Fruit fly (Drosophila melanogaster) whole organism, embryonic: ENCODE measurements around the gene CG43319.

Experiments
- Abd-B ChIP-seq: fragments of 200-800 bp; sonication (Bioruptor generic); optimal IDR thresholded peaks from 2 replicates; lab custom pipeline; 2018; ENCODE audit warnings: missing biosample characterization, mild to moderate bottlenecking, missing genetic modification characterization, moderate library complexity
- BEAF-32 ChIP-seq: fragments of 200-800 bp; sonication (Bioruptor generic); optimal IDR thresholded peaks from 3 replicates; lab custom pipeline; 2017; ENCODE audit warnings: missing biosample characterization, missing genetic modification characterization, mild to moderate bottlenecking, moderate library complexity, missing genetic modification reagents
- CG10147 ChIP-seq: fragments of 200-800 bp; sonication (Bioruptor generic); optimal IDR thresholded peaks from 2 replicates; lab custom pipeline; 2019; ENCODE audit warnings: missing biosample characterization, mild to moderate bottlenecking, missing genetic modification characterization, moderate library complexity
- CG10209 ChIP-seq: fragments of 200-800 bp; sonication (Bioruptor generic); optimal IDR thresholded peaks from 3 replicates; lab custom pipeline; 2017; ENCODE audit warnings: missing biosample characterization, mild to moderate bottlenecking, missing genetic modification characterization, missing genetic modification reagents
- CG10959 ChIP-seq: fragments of 200-800 bp; sonication (Bioruptor generic); IDR thresholded peaks from 2 replicates; pipeline ENCODE4 v1.3.6; 2022; ENCODE audit warnings: missing biosample characterization, missing genetic modification characterization
- CG10979 ChIP-seq: fragments of 200-800 bp; sonication (Bioruptor generic); optimal IDR thresholded peaks from 2 replicates; lab custom pipeline; 2018; ENCODE audit warnings: missing biosample characterization, mild to moderate bottlenecking, missing genetic modification characterization, moderate library complexity
- CG15601 ChIP-seq: fragments of 200-800 bp; sonication (Bioruptor generic); optimal IDR thresholded peaks from 3 replicates; lab custom pipeline; 2019; ENCODE audit warnings: missing biosample characterization, mild to moderate bottlenecking, missing genetic modification characterization, moderate library complexity
- CG1647 ChIP-seq: fragments of 200-800 bp; sonication (Bioruptor generic); optimal IDR thresholded peaks from 3 replicates; lab custom pipeline; 2016; ENCODE audit warnings: missing biosample characterization, missing genetic modification characterization
- CG16779 ChIP-seq: fragments of 200-800 bp; sonication (Bioruptor generic); IDR thresholded peaks from 2 replicates; pipeline ENCODE4 v1.3.6; 2022; ENCODE audit warnings: missing biosample characterization, missing genetic modification characterization
- CG16815 ChIP-seq: fragments of 200-800 bp; sonication (Bioruptor generic); optimal IDR thresholded peaks from 3 replicates; lab custom pipeline; 2017; ENCODE audit warnings: missing biosample characterization, mild to moderate bottlenecking, missing genetic modification characterization
- CG16863 ChIP-seq: fragments of 200-800 bp; sonication (Bioruptor generic); optimal IDR thresholded peaks from 3 replicates; lab custom pipeline; 2016; ENCODE audit warnings: missing biosample characterization, missing genetic modification characterization
- CG18262 ChIP-seq: fragments of 200-800 bp; optimal IDR thresholded peaks from 3 replicates; lab custom pipeline; 2019; ENCODE audit warnings: missing biosample characterization, mild to moderate bottlenecking, missing genetic modification characterization, moderate library complexity
- CG2120 ChIP-seq: fragments of 200-800 bp; sonication (Bioruptor generic); optimal IDR thresholded peaks from 3 replicates; lab custom pipeline; 2016; ENCODE audit warnings: missing biosample characterization, missing genetic modification characterization
- CG30020 ChIP-seq: fragments of 200-800 bp; optimal IDR thresholded peaks from 2 replicates; lab custom pipeline; 2019; ENCODE audit warnings: missing biosample characterization, mild to moderate bottlenecking, missing genetic modification characterization, moderate library complexity
- CG30431 ChIP-seq: fragments of 200-800 bp; sonication (Bioruptor generic); optimal IDR thresholded peaks from 2 replicates; lab custom pipeline; 2017; ENCODE audit warnings: missing biosample characterization, missing genetic modification characterization
- CG33557 ChIP-seq: fragments of 200-800 bp; sonication (Bioruptor generic); optimal IDR thresholded peaks from 2 replicates; lab custom pipeline; 2019; ENCODE audit warnings: missing biosample characterization, mild to moderate bottlenecking, missing genetic modification characterization, moderate library complexity
- CG34376 ChIP-seq: fragments of 200-800 bp; sonication (Bioruptor generic); optimal IDR thresholded peaks from 2 replicates; lab custom pipeline; 2018; ENCODE audit warnings: missing biosample characterization, mild to moderate bottlenecking, missing genetic modification characterization
- CG4282 ChIP-seq: fragments of 200-800 bp; sonication (Bioruptor generic); optimal IDR thresholded peaks from 2 replicates; lab custom pipeline; 2016; ENCODE audit warnings: missing biosample characterization, missing genetic modification characterization
- CG4617 ChIP-seq: fragments of 200-800 bp; sonication (Bioruptor generic); optimal IDR thresholded peaks from 3 replicates; lab custom pipeline; 2016; ENCODE audit warnings: missing biosample characterization, missing genetic modification characterization, borderline replicate concordance
- CG4820 ChIP-seq: fragments of 200-800 bp; sonication (Bioruptor generic); optimal IDR thresholded peaks from 3 replicates; lab custom pipeline; 2016; ENCODE audit warnings: missing biosample characterization, missing genetic modification characterization
- CG5180 ChIP-seq: fragments of 200-800 bp; sonication (Bioruptor generic); optimal IDR thresholded peaks from 3 replicates; lab custom pipeline; 2017; ENCODE audit warnings: missing biosample characterization, missing genetic modification characterization, mild to moderate bottlenecking, moderate library complexity, missing genetic modification reagents
- CG6254 ChIP-seq: fragments of 200-800 bp; sonication (Bioruptor generic); optimal IDR thresholded peaks from 3 replicates; lab custom pipeline; 2017; ENCODE audit warnings: mild to moderate bottlenecking, missing biosample characterization, missing genetic modification reagents, missing genetic modification characterization
- CG6854 ChIP-seq: fragments of 200-800 bp; sonication (Bioruptor generic); optimal IDR thresholded peaks from 3 replicates; lab custom pipeline; 2017; ENCODE audit warnings: missing biosample characterization, mild to moderate bottlenecking, missing genetic modification characterization
- CG7987 ChIP-seq: fragments of 200-800 bp; sonication (Bioruptor generic); optimal IDR thresholded peaks from 2 replicates; lab custom pipeline; 2018; ENCODE audit warnings: missing biosample characterization, mild to moderate bottlenecking, missing genetic modification characterization, moderate library complexity
- HLH3B ChIP-seq: fragments of 200-800 bp; sonication (Bioruptor generic); IDR thresholded peaks from 2 replicates; pipeline ENCODE4 v1.3.6; 2022; ENCODE audit warnings: missing biosample characterization, missing genetic modification characterization
- Hr78 ChIP-seq, 2 experiments: fragments of 200-800 bp in 1 of 2; fragments of >200 bp in 1 of 2; sonication (Bioruptor generic) in 1 of 2; optimal IDR thresholded peaks; 2 replicates each; lab custom pipeline; 2017 to 2019; ENCODE audit warnings: missing biosample characterization in 2 of 2, missing genetic modification characterization in 2 of 2, mild to moderate bottlenecking in 1 of 2, moderate library complexity in 1 of 2
- Hsf ChIP-seq: fragments of 200-800 bp; sonication (Bioruptor generic); optimal IDR thresholded peaks from 3 replicates; lab custom pipeline; 2016; ENCODE audit warnings: missing biosample characterization, missing genetic modification characterization
- MBD-R2 ChIP-seq: fragments of 200-800 bp; sonication (Bioruptor generic); IDR thresholded peaks from 2 replicates; pipeline ENCODE4 v1.3.6; 2022; ENCODE audit warnings: missing biosample characterization, missing genetic modification characterization
- MTF-1 ChIP-seq: fragments of 200-800 bp; sonication (Bioruptor generic); optimal IDR thresholded peaks from 2 replicates; lab custom pipeline; 2018; ENCODE audit warnings: missing biosample characterization, mild to moderate bottlenecking, missing genetic modification characterization, borderline replicate concordance
- Max ChIP-seq: fragments of 200-800 bp; sonication (Bioruptor generic); optimal IDR thresholded peaks from 2 replicates; lab custom pipeline; 2016; ENCODE audit warnings: missing biosample characterization, mild to moderate bottlenecking, missing genetic modification characterization
- Mes4 ChIP-seq: fragments of 200-800 bp; sonication (Bioruptor generic); optimal IDR thresholded peaks from 2 replicates; lab custom pipeline; 2016; ENCODE audit warnings: missing biosample characterization, missing genetic modification characterization
- Poxn ChIP-seq: fragments of 200-800 bp; sonication (Bioruptor generic); IDR thresholded peaks from 2 replicates; pipeline ENCODE4 v1.3.6; 2022; ENCODE audit warnings: missing biosample characterization, missing genetic modification characterization
- Six4 ChIP-seq: fragments of 200-800 bp; sonication (Bioruptor generic); optimal IDR thresholded peaks from 2 replicates; lab custom pipeline; 2016; ENCODE audit warnings: missing biosample characterization, missing genetic modification characterization
- Sry-β ChIP-seq: fragments of 200-800 bp; sonication (Bioruptor generic); optimal IDR thresholded peaks from 2 replicates; lab custom pipeline; 2018; ENCODE audit warnings: missing biosample characterization, mild to moderate bottlenecking, missing genetic modification characterization, moderate library complexity
- Xbp1 ChIP-seq: fragments of 200-800 bp; sonication (Bioruptor generic); optimal IDR thresholded peaks from 3 replicates; lab custom pipeline; 2016; ENCODE audit warnings: missing biosample characterization, mild to moderate bottlenecking, missing genetic modification characterization
- aop ChIP-seq: fragments of 200-800 bp; sonication (Bioruptor generic); IDR thresholded peaks from 2 replicates; pipeline ENCODE4 v1.3.6; 2022; ENCODE audit warnings: missing biosample characterization, missing genetic modification characterization
- bowl ChIP-seq: fragments of 200-800 bp; sonication (Bioruptor generic); IDR thresholded peaks from 2 replicates; pipeline ENCODE4 v1.3.6; 2022; ENCODE audit warnings: missing biosample characterization, missing genetic modification characterization
- cad ChIP-seq: fragments of >200 bp; optimal IDR thresholded peaks from 2 replicates; lab custom pipeline; 2017; ENCODE audit warnings: missing biosample characterization, missing genetic modification characterization
- caup ChIP-seq: fragments of 200-800 bp; sonication (Bioruptor generic); optimal IDR thresholded peaks from 3 replicates; lab custom pipeline; 2017; ENCODE audit warnings: missing biosample characterization, mild to moderate bottlenecking, missing genetic modification characterization, moderate library complexity; ENCODE audit not compliant: severe bottlenecking
- crp ChIP-seq, 2 experiments: fragments of 200-800 bp; sonication (Bioruptor generic); optimal IDR thresholded peaks; 2 replicates in 1 of 2; 3 replicates in 1 of 2; lab custom pipeline; 2017; ENCODE audit warnings: missing biosample characterization in 2 of 2, missing genetic modification characterization in 2 of 2, mild to moderate bottlenecking in 1 of 2, moderate library complexity in 1 of 2
- ewg ChIP-seq: fragments of 200-800 bp; sonication (Bioruptor generic); optimal IDR thresholded peaks from 3 replicates; lab custom pipeline; 2017; ENCODE audit warnings: mild to moderate bottlenecking, missing biosample characterization, missing genetic modification reagents, missing genetic modification characterization
- fd102C ChIP-seq: fragments of 200-800 bp; sonication (Bioruptor generic); optimal IDR thresholded peaks from 2 replicates; lab custom pipeline; 2018; ENCODE audit warnings: missing biosample characterization, mild to moderate bottlenecking, missing genetic modification characterization, moderate library complexity
- hb ChIP-seq: fragments of 200-800 bp; sonication (Bioruptor generic); IDR thresholded peaks from 3 replicates; pipeline ENCODE4 v1.3.6; 2022; ENCODE audit warnings: missing biosample characterization, missing genetic modification characterization; ENCODE audit not compliant: partially characterized antibody
- inv ChIP-seq: fragments of 200-800 bp; sonication (Bioruptor generic); IDR thresholded peaks from 2 replicates; pipeline ENCODE4 v1.3.6; 2022; ENCODE audit warnings: missing biosample characterization, missing genetic modification characterization; ENCODE audit not compliant: partially characterized antibody
- ken ChIP-seq: fragments of 200-800 bp; sonication (Bioruptor generic); IDR thresholded peaks from 3 replicates; pipeline ENCODE4 v1.3.6; 2022; ENCODE audit warnings: missing biosample characterization, missing genetic modification characterization
- lilli ChIP-seq: fragments of 200-800 bp; sonication (Bioruptor generic); optimal IDR thresholded peaks from 3 replicates; lab custom pipeline; 2016; ENCODE audit warnings: missing biosample characterization, missing genetic modification characterization
- pho ChIP-seq: fragments of 200-800 bp; sonication (Bioruptor generic); optimal IDR thresholded peaks from 2 replicates; lab custom pipeline; 2016; ENCODE audit warnings: missing biosample characterization, missing genetic modification characterization
- ro ChIP-seq: fragments of 200-800 bp; sonication (Bioruptor generic); IDR thresholded peaks from 2 replicates; pipeline ENCODE4 v1.3.6; 2022; ENCODE audit warnings: missing biosample characterization, missing genetic modification characterization
- row ChIP-seq: fragments of 200-800 bp; sonication (Bioruptor generic); IDR thresholded peaks from 3 replicates; pipeline ENCODE4 v1.3.6; 2022; ENCODE audit warnings: missing biosample characterization, missing genetic modification characterization
- sens-2 ChIP-seq: fragments of 200-800 bp; sonication (Bioruptor generic); IDR thresholded peaks from 2 replicates; pipeline ENCODE4 v1.3.6; 2022; ENCODE audit warnings: missing biosample characterization, missing genetic modification characterization
- tio ChIP-seq: fragments of 200-800 bp; sonication (Bioruptor generic); optimal IDR thresholded peaks from 2 replicates; lab custom pipeline; 2017; ENCODE audit warnings: missing biosample characterization, missing genetic modification characterization, inconsistent platforms

CG43319 gene

dm6 chr3R:27700229-27700573 lies 6.1 kb downstream of the CG43319 start, which contains the start of gene btz:
TSS of gene btz (plus strand) at chr3R:27700361.
- no peak for TF ChIP-seq inv (GFP tag; lab: Robert Waterston, UW)
- TF ChIP-seq CG15601 (tag; lab: Kevin White, UChicago): no peak
- TF ChIP-seq tio: no peak
- TF ChIP-seq CG4617 (GFP tag; lab: Kevin White, UChicago): peak; percentile 59
- no peak for TF ChIP-seq Mes4 (GFP tag; lab: Kevin White, UChicago)
- no peak for TF ChIP-seq caup
- TF ChIP-seq Max (GFP tag; lab: Kevin White, UChicago): peak; percentile 27
- no peak for TF ChIP-seq CG6254 (GFP tag; lab: Kevin White, UChicago)
- TF ChIP-seq CG4820 (GFP tag; lab: Kevin White, UChicago): no peak
- TF ChIP-seq CG18262 (tag; lab: Kevin White, UChicago): peak; percentile 45
- TF ChIP-seq CG2120 (GFP tag; lab: Kevin White, UChicago): peak; percentile 8
- no peak for TF ChIP-seq fd102C (GFP tag; lab: Kevin White, UChicago)
- TF ChIP-seq CG5180 (GFP tag; lab: Kevin White, UChicago): no peak
- TF ChIP-seq Sry-β (GFP tag; lab: Kevin White, UChicago): no peak
- peak; percentile 2 for TF ChIP-seq Abd-B
- TF ChIP-seq CG10979 (tag; lab: Kevin White, UChicago): no peak
- TF ChIP-seq CG1647: no peak
- no peak for TF ChIP-seq hb (GFP tag; lab: Robert Waterston, UW)
- TF ChIP-seq ken (GFP tag; lab: Robert Waterston, UW): no peak
- no peak for TF ChIP-seq ewg (GFP tag; lab: Kevin White, UChicago)
- TF ChIP-seq CG10959 (GFP tag; lab: Robert Waterston, UW): no peak
- no peak for TF ChIP-seq bowl (GFP tag; lab: Robert Waterston, UW)
- peak; percentile 42 for TF ChIP-seq BEAF-32
- no peak for TF ChIP-seq HLH3B
- TF ChIP-seq CG7987: no peak
- no peak for TF ChIP-seq cad (GFP tag; lab: Kevin White, UChicago)
- TF ChIP-seq CG10209: no peak
- TF ChIP-seq CG33557 (GFP tag; lab: Kevin White, UChicago): no peak
- no peak for TF ChIP-seq CG6854 (GFP tag; lab: Kevin White, UChicago)
- TF ChIP-seq ro: no peak
- no peak for TF ChIP-seq CG4282 (GFP tag; lab: Kevin White, UChicago)
- TF ChIP-seq MBD-R2 (GFP tag; lab: Robert Waterston, UW): peak; percentile 64; the same call in 1 of the 2 replicates
- TF ChIP-seq CG34376 (GFP tag; lab: Kevin White, UChicago): no peak
- no peak for TF ChIP-seq Xbp1 (GFP tag; lab: Kevin White, UChicago)
- TF ChIP-seq sens-2 (GFP tag; lab: Robert Waterston, UW): no peak
- no peak for TF ChIP-seq row (GFP tag; lab: Robert Waterston, UW)
- TF ChIP-seq crp (GFP tag; optimal IDR thresholded peaks at IDR 0.05; lab: Kevin White, UChicago): peak in 1 of 2 experiments; percentile 81
- no peak for TF ChIP-seq CG30020 (tag; lab: Kevin White, UChicago)
- TF ChIP-seq CG16863 (GFP tag; lab: Kevin White, UChicago): no peak
- no peak for TF ChIP-seq lilli (GFP tag; lab: Kevin White, UChicago)
- TF ChIP-seq aop (GFP tag; lab: Robert Waterston, UW): no peak
- TF ChIP-seq pho (GFP tag; lab: Kevin White, UChicago): no peak
- TF ChIP-seq CG16779: no peak
- no peak for TF ChIP-seq Six4 (GFP tag; lab: Kevin White, UChicago)
- TF ChIP-seq CG30431 (GFP tag; lab: Kevin White, UChicago): no peak
- TF ChIP-seq CG16815 (GFP tag; lab: Kevin White, UChicago): no peak
- no peak for TF ChIP-seq Hr78 (GFP tag; optimal IDR thresholded peaks at IDR 0.05; lab: Kevin White, UChicago)
- TF ChIP-seq CG10147 (GFP tag; lab: Kevin White, UChicago): no peak
- TF ChIP-seq MTF-1 (GFP tag; lab: Kevin White, UChicago): no peak
- TF ChIP-seq Hsf (GFP tag; lab: Kevin White, UChicago): no peak
- no peak for TF ChIP-seq Poxn (GFP tag; lab: Robert Waterston, UW)
